Worm (Caenorhabditis elegans) whole organism, L2 larva: ENCODE data around the gene F35D11.1.

ENCODE experiments used
- ama-1 ChIP-seq: fragments of 150-350 bp; optimal IDR thresholded peaks from 2 replicates; lab custom pipeline; 2018; ENCODE audit warnings: inconsistent platforms
- ceh-16 ChIP-seq: fragments of 150-350 bp; optimal IDR thresholded peaks from 2 replicates; lab custom pipeline; 2014; ENCODE audit warnings: missing biosample characterization, missing genetic modification characterization
- ceh-82 ChIP-seq: fragments of 150-350 bp; optimal IDR thresholded peaks from 2 replicates; lab custom pipeline; 2014; ENCODE audit warnings: missing biosample characterization, missing genetic modification characterization
- lin-13 ChIP-seq: fragments of 150-350 bp; optimal IDR thresholded peaks from 2 replicates; lab custom pipeline; 2014; ENCODE audit warnings: missing biosample characterization, missing genetic modification reagents, missing genetic modification characterization
- unc-39 ChIP-seq: fragments of 150-350 bp; optimal IDR thresholded peaks from 2 replicates; lab custom pipeline; 2014; ENCODE audit warnings: missing biosample characterization, missing genetic modification characterization
- unc-62 ChIP-seq: fragments of 150-350 bp; optimal IDR thresholded peaks from 2 replicates; lab custom pipeline; 2014; ENCODE audit warnings: missing biosample characterization, missing genetic modification reagents, missing genetic modification characterization
- ztf-11 ChIP-seq: sonication (generic microtip); optimal IDR thresholded peaks from 2 replicates; lab custom pipeline; 2017; ENCODE audit warnings: missing biosample characterization, missing genetic modification characterization

ce11 chrII:4655834-4656233 lies 29.1 kb downstream of the F35D11.1 start, which contains the start of gene fut-6:
- no peak for TF ChIP-seq unc-62 (GFP tag; lab: Kevin White, UChicago)
- TF ChIP-seq ceh-16 (tag; lab: Kevin White, UChicago) = no peak
- TF ChIP-seq ztf-11 (tag; lab: Kevin White, UChicago) = no peak
- no peak for TF ChIP-seq lin-13 (GFP tag; lab: Kevin White, UChicago)
- no peak for TF ChIP-seq ama-1 (lab: Kevin White, UChicago)
- TF ChIP-seq unc-39 = no peak
- no peak for TF ChIP-seq ceh-82 (tag; lab: Kevin White, UChicago)
